Fruit fly (Drosophila melanogaster) whole organism: Measurements from ENCODE around the gene Npc2a.

Source experiments
- CG8478 ChIP-seq: fragments of >200 bp; optimal IDR thresholded peaks from 2 replicates; lab custom pipeline; 2018; ENCODE audit warnings: inconsistent platforms
- EcR ChIP-seq, 2 experiments: fragments of >200 bp; optimal IDR thresholded peaks; 2 replicates each; lab custom pipeline; 2017; ENCODE audit warnings: missing biosample characterization in 2 of 2, missing genetic modification characterization in 2 of 2, missing genetic modification reagents in 2 of 2
- usp ChIP-seq: fragments of >200 bp; optimal IDR thresholded peaks from 2 replicates; lab custom pipeline; 2017; ENCODE audit warnings: missing biosample characterization, missing genetic modification characterization, mixed read lengths

DNA sequence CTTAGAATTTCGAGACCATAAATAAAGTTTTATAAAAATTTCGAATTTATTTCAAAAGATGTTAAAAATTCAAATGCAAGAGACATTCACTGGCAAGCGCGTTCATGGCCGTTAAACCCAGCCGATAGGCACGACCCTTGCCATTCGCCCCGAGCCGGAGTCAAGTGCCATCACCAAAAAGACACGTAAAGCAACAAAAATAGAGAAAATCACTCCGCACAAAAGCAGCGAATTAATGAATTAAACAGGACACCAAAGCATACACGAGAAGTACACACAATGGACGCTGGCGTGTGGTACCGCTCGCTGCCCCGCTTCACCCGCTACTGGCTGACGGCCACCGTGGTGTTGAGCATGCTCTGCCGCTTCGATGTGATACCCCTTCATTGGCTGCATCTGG, 14.1 kb upstream of the Npc2a start, which contains the start of gene Der-1:
- no peak for TF ChIP-seq CG8478 (lab: Kevin White, UChicago)
- no peak for TF ChIP-seq EcR (GFP tag; optimal IDR thresholded peaks at IDR 0.05; lab: Kevin White, UChicago)
- no peak for TF ChIP-seq usp (GFP tag; lab: Kevin White, UChicago)
